Worm (Caenorhabditis elegans): ENCODE results near the gene clec-215.

The clec-215 gene

ce11 chrV:7618114-7618513, 6.0 kb downstream of the clec-215 start, which contains the start of gene C50E3.15:
C50E3.15 (plus strand) TSS chrV:7618414.
- TF ChIP-seq sma-3 (GFP tag; optimal IDR thresholded peaks at IDR 0.05) (no peak), ceh-16 (tag; optimal IDR thresholded peaks at IDR 0.05) (no peak), nhr-77 (tag; optimal IDR thresholded peaks at IDR 0.05) (no peak), lsy-2 (tag; optimal IDR thresholded peaks at IDR 0.05) (no peak), lin-39 (tag; optimal IDR thresholded peaks at IDR 0.05) (no peak), lin-11 (tag; optimal IDR thresholded peaks at IDR 0.05) (no peak), sem-4 (tag; optimal IDR thresholded peaks at IDR 0.05) (no peak), skn-1 (tag; optimal IDR thresholded peaks at IDR 0.05) (no peak), ama-1 (optimal IDR thresholded peaks at IDR 0.05) (no peak), nhr-129 (tag; optimal IDR thresholded peaks at IDR 0.05) (no peak), zag-1 (tag; optimal IDR thresholded peaks at IDR 0.05) (no peak), ceh-82 (tag; optimal IDR thresholded peaks at IDR 0.05) (no peak), ZK546.5 (tag; optimal IDR thresholded peaks at IDR 0.05) (no peak), dmd-4 (tag; optimal IDR thresholded peaks at IDR 0.05) (no peak), snpc-4 (tag; optimal IDR thresholded peaks at IDR 0.05) (no peak), mdl-1 (tag; optimal IDR thresholded peaks at IDR 0.05) (no peak)

- no peak for TF ChIP-seq crh-2 (tag; optimal IDR thresholded peaks at IDR 0.05)
- TF ChIP-seq dmd-4 (tag; optimal IDR thresholded peaks at IDR 0.05) = no peak
- TF ChIP-seq mab-5 (tag; optimal IDR thresholded peaks at IDR 0.05) = no peak
- TF ChIP-seq nhr-237 (tag; optimal IDR thresholded peaks at IDR 0.05) = no peak
- no peak for TF ChIP-seq ama-1 (optimal IDR thresholded peaks at IDR 0.05)
- no peak for TF ChIP-seq ztf-1 (GFP tag; conservative IDR thresholded peaks at IDR 0.05)
- no peak for TF ChIP-seq zag-1 (tag; optimal IDR thresholded peaks at IDR 0.05)
- TF ChIP-seq elt-1 (tag; optimal IDR thresholded peaks at IDR 0.05) = no peak
- TF ChIP-seq mdl-1 (tag; optimal IDR thresholded peaks at IDR 0.05) = no peak
- TF ChIP-seq nhr-21 (tag; optimal IDR thresholded peaks at IDR 0.05) = no peak
- TF ChIP-seq F13H6.1 (tag; optimal IDR thresholded peaks at IDR 0.05) = no peak
Observed at ce11 chrV:7622011-7622465, 9.9 kb downstream of the clec-215 start, which contains the start of gene C50E3.12. C50E3.12 (minus strand) TSS chrV:7622061.

ce11 chrV:7624152-7624551, 12.0 kb downstream of the clec-215 start, which contains the start of gene C50E3.13:
C50E3.13 (minus strand) TSS chrV:7624252.
- no peak for TF ChIP-seq peb-1 (tag; optimal IDR thresholded peaks at IDR 0.05)
- TF ChIP-seq F13H6.1 (tag; optimal IDR thresholded peaks at IDR 0.05) = no peak
- TF ChIP-seq sma-3 (GFP tag; optimal IDR thresholded peaks at IDR 0.05) = no peak
- no peak for TF ChIP-seq mdl-1 (tag; optimal IDR thresholded peaks at IDR 0.05)
- no peak for TF ChIP-seq lin-39 (tag; optimal IDR thresholded peaks at IDR 0.05)
- TF ChIP-seq nhr-12 (tag; optimal IDR thresholded peaks at IDR 0.05) = no peak
- no peak for TF ChIP-seq ceh-82 (tag; optimal IDR thresholded peaks at IDR 0.05)
- TF ChIP-seq fos-1 (tag; optimal IDR thresholded peaks at IDR 0.05) = no peak

ce11 chrV:7624652-7625051, 12.5 kb downstream of the clec-215 start, which contains the start of gene grsp-4:
grsp-4 (plus strand) TSS chrV:7624952.
- TF ChIP-seq ceh-82 (tag; optimal IDR thresholded peaks at IDR 0.05) = no peak
- no peak for TF ChIP-seq nhr-129 (tag; optimal IDR thresholded peaks at IDR 0.05)
- TF ChIP-seq unc-39 (tag; optimal IDR thresholded peaks at IDR 0.05) = no peak
- no peak for TF ChIP-seq aly-2 (tag; optimal IDR thresholded peaks at IDR 0.05)
- TF ChIP-seq lin-11 (tag; optimal IDR thresholded peaks at IDR 0.05) = no peak
- no peak for TF ChIP-seq fos-1 (tag; optimal IDR thresholded peaks at IDR 0.05)

ce11 chrV:7626550-7626949, 14.4 kb downstream of the clec-215 start, which contains the start of gene F07C4.6:
F07C4.6 (plus strand) TSS chrV:7626850.
- TF ChIP-seq ztf-11 (tag; optimal IDR thresholded peaks at IDR 0.05) = no peak
- TF ChIP-seq nhr-21 (tag; optimal IDR thresholded peaks at IDR 0.05) = peak; percentile 24
- TF ChIP-seq ama-1 (optimal IDR thresholded peaks at IDR 0.05) = no peak
- no peak for TF ChIP-seq nhr-12 (tag; optimal IDR thresholded peaks at IDR 0.05)
- TF ChIP-seq nhr-77 (tag; optimal IDR thresholded peaks at IDR 0.05) = no peak
- TF ChIP-seq sem-4 (tag; optimal IDR thresholded peaks at IDR 0.05) = no peak
- TF ChIP-seq fos-1 (tag; optimal IDR thresholded peaks at IDR 0.05) = no peak
- no peak for TF ChIP-seq F13H6.1 (tag; optimal IDR thresholded peaks at IDR 0.05)

ce11 chrV:7629504-7629903, 17.4 kb downstream of the clec-215 start, which contains the start of gene srd-30:
srd-30 (plus strand) TSS chrV:7629804.
- TF ChIP-seq nhr-11 (tag; optimal IDR thresholded peaks at IDR 0.05) (no peak), aly-2 (tag; optimal IDR thresholded peaks at IDR 0.05) (no peak), sma-9 (GFP tag; optimal IDR thresholded peaks at IDR 0.05) (no peak), sma-9 (tag; optimal IDR thresholded peaks at IDR 0.05) (no peak), R02D3.7 (tag; optimal IDR thresholded peaks at IDR 0.05) (no peak), fos-1 (tag; optimal IDR thresholded peaks at IDR 0.05) (no peak), peb-1 (tag; optimal IDR thresholded peaks at IDR 0.05) (no peak), mab-5 (tag; optimal IDR thresholded peaks at IDR 0.05) (no peak), ztf-11 (tag; optimal IDR thresholded peaks at IDR 0.05) (no peak), ztf-1 (GFP tag; conservative IDR thresholded peaks at IDR 0.05) (no peak), elt-3 (tag; optimal IDR thresholded peaks at IDR 0.05) (no peak), egl-27 (tag; optimal IDR thresholded peaks at IDR 0.05) (no peak), ZK546.5 (tag; optimal IDR thresholded peaks at IDR 0.05) (no peak), nhr-25 (tag; optimal IDR thresholded peaks at IDR 0.05) (no peak), elt-1 (tag; optimal IDR thresholded peaks at IDR 0.05) (no peak), Y55F3AM.14 (GFP tag; optimal IDR thresholded peaks at IDR 0.05) (no peak), blmp-1 (tag; optimal IDR thresholded peaks at IDR 0.05; ENCODE audit: insufficient read depth) (no peak), nhr-23 (tag; optimal IDR thresholded peaks at IDR 0.05) (no peak), nhr-129 (tag; optimal IDR thresholded peaks at IDR 0.05) (no peak)

Measured in whole organism, L2 larva.